Worm (Caenorhabditis elegans) whole organism, late embryonic: Measurements from ENCODE around the gene srh-139.

Experiments used
- K02D7.2 ChIP-seq: sonication (generic microtip); optimal IDR thresholded peaks from 2 replicates; lab custom pipeline; 2017; ENCODE audit warnings: mild to moderate bottlenecking, missing genetic modification characterization, missing compliant biosample characterization
- Y22D7AL.16 ChIP-seq: sonication (generic microtip); optimal IDR thresholded peaks from 2 replicates; lab custom pipeline; 2016; ENCODE audit warnings: missing genetic modification characterization, missing compliant biosample characterization
- ahr-1 ChIP-seq: sonication (generic microtip); optimal IDR thresholded peaks from 2 replicates; lab custom pipeline; 2016; ENCODE audit warnings: missing genetic modification characterization, missing compliant biosample characterization
- ceh-18 ChIP-seq: sonication (generic microtip); optimal IDR thresholded peaks from 2 replicates; lab custom pipeline; 2016; ENCODE audit warnings: missing genetic modification characterization, missing compliant biosample characterization
- ceh-22 ChIP-seq: sonication (generic microtip); optimal IDR thresholded peaks from 2 replicates; lab custom pipeline; 2017; ENCODE audit warnings: missing biosample characterization, missing genetic modification characterization
- ceh-31 ChIP-seq: sonication (generic microtip); optimal IDR thresholded peaks from 2 replicates; lab custom pipeline; 2016; ENCODE audit warnings: missing genetic modification characterization, missing compliant biosample characterization
- ceh-34 ChIP-seq: sonication (generic microtip); optimal IDR thresholded peaks from 2 replicates; lab custom pipeline; 2016; ENCODE audit warnings: mild to moderate bottlenecking, missing genetic modification characterization, missing compliant biosample characterization
- ceh-6 ChIP-seq: fragments of 200-800 bp; sonication (Bioruptor generic); optimal IDR thresholded peaks from 2 replicates; lab custom pipeline; 2018; ENCODE audit warnings: mild to moderate bottlenecking, missing genetic modification characterization, missing compliant biosample characterization
- che-1 ChIP-seq: sonication (generic microtip); optimal IDR thresholded peaks from 2 replicates; lab custom pipeline; 2016; ENCODE audit warnings: mild to moderate bottlenecking, missing genetic modification characterization, missing compliant biosample characterization
- dmd-4 ChIP-seq: sonication (generic microtip); optimal IDR thresholded peaks from 2 replicates; lab custom pipeline; 2016; ENCODE audit warnings: borderline replicate concordance, missing genetic modification characterization, missing compliant biosample characterization
- dve-1 ChIP-seq: sonication (generic microtip); optimal IDR thresholded peaks from 2 replicates; lab custom pipeline; 2017; ENCODE audit warnings: antibody characterized with exemption, mild to moderate bottlenecking, missing genetic modification characterization, missing compliant biosample characterization
- elt-2 ChIP-seq: sonication (generic microtip); optimal IDR thresholded peaks from 2 replicates; lab custom pipeline; 2016; ENCODE audit warnings: missing genetic modification reagents, missing genetic modification characterization, missing compliant biosample characterization
- elt-4 ChIP-seq: sonication (generic microtip); optimal IDR thresholded peaks from 2 replicates; lab custom pipeline; 2016; ENCODE audit warnings: missing genetic modification characterization, missing compliant biosample characterization
- ets-4 ChIP-seq: sonication (generic microtip); optimal IDR thresholded peaks from 2 replicates; lab custom pipeline; 2016; ENCODE audit warnings: missing genetic modification characterization, missing compliant biosample characterization
- fax-1 ChIP-seq: sonication (generic microtip); optimal IDR thresholded peaks from 2 replicates; lab custom pipeline; 2016; ENCODE audit warnings: missing genotype, missing genetic modification characterization, missing compliant biosample characterization
- gmeb-2 ChIP-seq: sonication (generic microtip); optimal IDR thresholded peaks from 2 replicates; lab custom pipeline; 2016; ENCODE audit warnings: missing genetic modification characterization, inconsistent platforms, missing compliant biosample characterization
- hlh-30 ChIP-seq: sonication (generic microtip); optimal IDR thresholded peaks from 2 replicates; lab custom pipeline; 2017; ENCODE audit warnings: antibody characterized with exemption, missing genetic modification characterization, missing compliant biosample characterization; ENCODE audit not compliant: insufficient read depth
- lin-11 ChIP-seq: fragments of 200-800 bp; sonication (Bioruptor generic); optimal IDR thresholded peaks from 2 replicates; lab custom pipeline; 2018; ENCODE audit warnings: mild to moderate bottlenecking, missing genetic modification characterization, missing compliant biosample characterization
- madf-2 ChIP-seq: sonication (generic microtip); optimal IDR thresholded peaks from 2 replicates; lab custom pipeline; 2017; ENCODE audit warnings: missing genetic modification characterization, missing compliant biosample characterization
- nfya-1 ChIP-seq: sonication (generic microtip); optimal IDR thresholded peaks from 2 replicates; lab custom pipeline; 2017; ENCODE audit warnings: missing genetic modification characterization, mild to moderate bottlenecking, missing compliant biosample characterization, antibody characterized with exemption, moderate library complexity
- nhr-232 ChIP-seq: sonication (generic microtip); optimal IDR thresholded peaks from 2 replicates; lab custom pipeline; 2016; ENCODE audit warnings: missing genetic modification characterization, missing compliant biosample characterization
- odd-2 ChIP-seq: sonication (generic microtip); optimal IDR thresholded peaks from 2 replicates; lab custom pipeline; 2017; ENCODE audit warnings: antibody characterized with exemption, mild to moderate bottlenecking, missing genetic modification characterization, missing compliant biosample characterization
- pha-2 ChIP-seq: sonication (generic microtip); optimal IDR thresholded peaks from 2 replicates; lab custom pipeline; 2017; ENCODE audit warnings: mild to moderate bottlenecking, missing genetic modification characterization, missing compliant biosample characterization
- pha-4 ChIP-seq: fragments of 150-350 bp; optimal IDR thresholded peaks from 2 replicates; lab custom pipeline; 2018; ENCODE audit warnings: missing biosample characterization, missing genetic modification reagents, missing genetic modification characterization
- pqm-1 ChIP-seq: sonication (generic microtip); optimal IDR thresholded peaks from 2 replicates; lab custom pipeline; 2016; ENCODE audit warnings: missing genetic modification characterization, missing compliant biosample characterization
- rnt-1 ChIP-seq: sonication (generic microtip); optimal IDR thresholded peaks from 2 replicates; lab custom pipeline; 2016; ENCODE audit warnings: missing genetic modification characterization, missing compliant biosample characterization
- syd-9 ChIP-seq: sonication (generic microtip); optimal IDR thresholded peaks from 2 replicates; lab custom pipeline; 2016; ENCODE audit warnings: mild to moderate bottlenecking, missing genetic modification characterization, moderate library complexity, missing compliant biosample characterization
- tbx-2 ChIP-seq: sonication (generic microtip); optimal IDR thresholded peaks from 2 replicates; lab custom pipeline; 2016; ENCODE audit warnings: missing genetic modification characterization, missing compliant biosample characterization
- tbx-7 ChIP-seq: sonication (generic microtip); optimal IDR thresholded peaks from 2 replicates; lab custom pipeline; 2016; ENCODE audit warnings: missing genotype, missing genetic modification characterization, missing compliant biosample characterization
- unc-3 ChIP-seq, 2 experiments: fragments of 200-800 bp in 1 of 2; sonication (Bioruptor generic) in 1 of 2; sonication (generic microtip) in 1 of 2; conservative IDR thresholded peaks in 1 of 2; optimal IDR thresholded peaks in 1 of 2; 2 replicates each; pipeline versions ENCODE4 v1.3.6 to Lab custom; 2016 to 2022; ENCODE audit warnings: missing compliant biosample characterization in 2 of 2, missing genetic modification characterization in 2 of 2, missing genetic modification reagents in 1 of 2
- unc-55 ChIP-seq: sonication (generic microtip); optimal IDR thresholded peaks from 2 replicates; lab custom pipeline; 2017; ENCODE audit warnings: missing biosample characterization, missing genetic modification reagents, missing genetic modification characterization
- zip-5 ChIP-seq: sonication (generic microtip); optimal IDR thresholded peaks from 2 replicates; lab custom pipeline; 2016; ENCODE audit warnings: missing genetic modification characterization, missing compliant biosample characterization

Gene srh-139

ce11 chrV:16488172-16488571, 4.4 kb downstream of the srh-139 start, which contains the start of gene sqst-4:
Gene sqst-4, plus strand, starts transcription at chrV:16488472.
- TF ChIP-seq lin-11 (tag; lab: Kevin White, UChicago) (no peak), odd-2 (tag; lab: Kevin White, UChicago) (no peak), pqm-1 (no peak), che-1 (tag; lab: Kevin White, UChicago) (no peak), ceh-22 (tag; lab: Kevin White, UChicago) (no peak)

DNA sequence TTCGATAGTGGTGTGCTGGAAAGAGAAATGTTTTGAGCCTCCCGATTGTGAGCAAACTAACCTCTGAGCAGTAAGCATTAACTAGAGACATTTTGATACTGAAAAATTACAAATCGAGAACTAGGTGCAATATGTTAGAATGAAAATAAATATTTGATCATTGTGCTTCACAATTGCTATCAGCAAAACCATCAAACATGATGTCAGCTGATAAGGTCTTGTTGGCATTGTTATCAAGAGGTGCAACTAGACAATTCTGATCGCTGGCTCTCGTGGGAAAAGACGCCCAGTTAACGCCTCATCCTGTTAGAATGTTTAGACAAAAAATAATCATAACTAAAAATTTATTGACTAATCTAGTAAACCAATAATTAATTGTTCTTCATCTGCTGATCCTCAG, 10.6 kb downstream of the srh-139 start, which contains the start of gene comt-2:
Gene comt-2, minus strand, starts transcription at position 131 of the 400 bp plus-strand sequence.
- TF ChIP-seq nhr-232 (tag; lab: Kevin White, UChicago) (no peak), elt-2 (peak; percentile 88)
- TF ChIP-seq, all 69 proteins: peak for 1

ce11 chrV:16497504-16497903, 13.7 kb downstream of the srh-139 start, which contains the start of gene srh-136:
Gene srh-136, minus strand, starts transcription at chrV:16497596.
- no peak for TF ChIP-seq ceh-18 (tag; lab: Kevin White, UChicago)
- no peak for TF ChIP-seq pqm-1
- TF ChIP-seq zip-5 (tag; lab: Kevin White, UChicago), result no peak
- TF ChIP-seq tbx-2 (tag; lab: Kevin White, UChicago), result no peak
- TF ChIP-seq unc-55 (GFP tag; lab: Kevin White, UChicago), result no peak
- no peak for TF ChIP-seq ceh-6
- no peak for TF ChIP-seq ahr-1
- no peak for TF ChIP-seq pha-4 (tag; lab: Kevin White, UChicago)
- no peak for TF ChIP-seq tbx-7 (tag; lab: Kevin White, UChicago)
- TF ChIP-seq hlh-30, result no peak
- TF ChIP-seq pha-2 (tag; lab: Kevin White, UChicago), result no peak
- TF ChIP-seq rnt-1 (tag; lab: Kevin White, UChicago), result no peak
- TF ChIP-seq dmd-4, result no peak

ce11 chrV:16499006-16499405, 15.2 kb downstream of the srh-139 start, which contains the start of gene F36D3.1:
Gene F36D3.1, plus strand, starts transcription at chrV:16499352.
- TF ChIP-seq nfya-1 (tag; lab: Kevin White, UChicago) (peak; percentile 37), unc-55 (GFP tag; lab: Kevin White, UChicago) (no peak), madf-2 (no peak)

- TF ChIP-seq unc-55 (GFP tag; lab: Kevin White, UChicago) (no peak), Y22D7AL.16 (tag; lab: Kevin White, UChicago) (no peak), pqm-1 (no peak), ets-4 (tag; lab: Kevin White, UChicago) (no peak), syd-9 (tag; lab: Kevin White, UChicago) (no peak), K02D7.2 (no peak), elt-2 (no peak)
- TF ChIP-seq, all 69 proteins: peak for 0
Observed at ce11 chrV:16503164-16503563, 19.4 kb downstream of the srh-139 start, which contains the start of gene F36D3.14. Gene F36D3.14, minus strand, starts transcription at chrV:16503264.

DNA sequence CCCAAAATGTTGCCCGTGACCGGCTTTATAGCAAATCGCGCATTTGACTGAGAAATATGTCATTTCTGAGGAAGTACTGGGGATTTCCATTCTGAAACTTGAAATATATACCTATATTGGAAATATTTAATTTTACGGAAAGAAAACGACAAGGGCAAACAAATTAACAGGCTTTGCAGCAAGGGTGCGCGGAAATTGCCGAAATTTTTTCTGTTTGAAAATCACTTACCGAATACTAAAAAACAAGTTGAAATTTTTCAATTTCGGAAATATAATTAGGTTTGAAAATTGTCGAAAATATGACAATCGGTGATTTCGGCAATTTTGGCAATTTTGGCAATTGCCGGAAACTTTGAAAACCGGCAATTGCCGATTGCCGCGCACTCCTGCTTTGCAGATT, 22.0 kb downstream of the srh-139 start, which contains the start of gene nhr-54:
Gene nhr-54, minus strand, starts transcription at position 101 of the 400 bp plus-strand sequence.
- no peak for TF ChIP-seq madf-2
- TF ChIP-seq ceh-6, result no peak
- no peak for TF ChIP-seq ceh-34 (tag; lab: Kevin White, UChicago)
- no peak for TF ChIP-seq gmeb-2 (tag; lab: Kevin White, UChicago)
- no peak for TF ChIP-seq fax-1 (tag; lab: Kevin White, UChicago)
- no peak for TF ChIP-seq tbx-7 (tag; lab: Kevin White, UChicago)
- no peak for TF ChIP-seq ceh-31 (tag; lab: Kevin White, UChicago)
- no peak for TF ChIP-seq unc-3 (GFP tag; conservative IDR thresholded peaks at IDR 0.05; lab: Robert Waterston, UW)
- TF ChIP-seq unc-3 (tag; optimal IDR thresholded peaks at IDR 0.05; lab: Kevin White, UChicago), result no peak
- no peak for TF ChIP-seq elt-4 (tag; lab: Kevin White, UChicago)
- TF ChIP-seq dve-1 (tag; lab: Kevin White, UChicago), result no peak
- no peak for TF ChIP-seq lin-11 (tag; lab: Kevin White, UChicago)
- no peak for TF ChIP-seq K02D7.2
